Fruit fly (Drosophila melanogaster) Kc167 (cell line): ENCODE data around the gene stol.

Source experiments
- Myc ChIP-seq: fragments of >200 bp; optimal IDR thresholded peaks from 2 replicates; lab custom pipeline; 2017; ENCODE audit warnings: missing external identifiers
- Sin3A ChIP-seq: fragments of >200 bp; optimal IDR thresholded peaks from 2 replicates; lab custom pipeline; 2018; ENCODE audit warnings: missing external identifiers
- h ChIP-seq: fragments of >200 bp; optimal IDR thresholded peaks from 3 replicates; lab custom pipeline; 2018; ENCODE audit warnings: missing external identifiers
- psq ChIP-seq: fragments of >200 bp; optimal IDR thresholded peaks from 2 replicates; lab custom pipeline; 2017; ENCODE audit warnings: missing external identifiers

DNA sequence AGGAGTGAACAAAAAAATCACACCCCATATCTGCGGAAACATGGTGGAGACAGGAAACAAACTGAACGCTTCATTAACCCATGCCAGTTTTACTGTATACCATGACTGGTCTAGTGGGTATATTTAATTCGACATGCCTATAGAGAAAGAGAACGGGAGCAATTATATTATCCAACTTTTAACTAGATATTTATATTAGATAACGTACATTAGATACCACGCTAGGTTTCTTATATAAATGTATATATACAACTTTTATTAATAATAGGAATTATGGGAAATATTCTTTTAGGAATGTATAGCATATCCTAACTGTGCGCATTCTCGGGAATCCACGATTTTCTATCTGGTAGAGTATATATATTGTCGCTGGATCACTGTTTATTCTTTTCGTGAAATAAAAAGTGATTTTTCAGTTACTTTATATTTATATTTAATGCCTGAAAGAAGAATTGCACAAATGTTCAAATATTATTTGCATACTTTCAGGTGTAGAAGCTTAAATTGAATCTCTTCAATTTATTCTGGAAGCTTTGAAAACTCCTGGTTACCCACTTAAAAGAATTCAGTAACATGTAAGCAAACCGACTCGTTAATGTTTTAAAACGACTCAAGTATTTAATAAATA, 104.7 kb downstream of the stol start, which contains the start of gene Semp1:
- no peak for TF ChIP-seq h (lab: Kevin White, UChicago)
- TF ChIP-seq psq (lab: Kevin White, UChicago), result no peak
- no peak for TF ChIP-seq Myc (lab: Kevin White, UChicago)
- no peak for TF ChIP-seq Sin3A (lab: Kevin White, UChicago)
